Fruit fly (Drosophila melanogaster) whole organism: ENCODE results near the gene AstC.

Source experiments
- CG8478 ChIP-seq: fragments of >200 bp; optimal IDR thresholded peaks from 2 replicates; lab custom pipeline; 2018; ENCODE audit warnings: inconsistent platforms
- Dll ChIP-seq: fragments of >200 bp; optimal IDR thresholded peaks from 2 replicates; lab custom pipeline; 2017
- EcR ChIP-seq, 2 experiments: fragments of >200 bp; optimal IDR thresholded peaks; 2 replicates each; lab custom pipeline; 2017; ENCODE audit warnings: missing biosample characterization in 2 of 2, missing genetic modification characterization in 2 of 2, missing genetic modification reagents in 2 of 2
- pan ChIP-seq: fragments of >200 bp; optimal IDR thresholded peaks from 2 replicates; lab custom pipeline; 2017
- psq ChIP-seq: fragments of >200 bp; optimal IDR thresholded peaks from 2 replicates; lab custom pipeline; 2017
- usp ChIP-seq: fragments of >200 bp; optimal IDR thresholded peaks from 2 replicates; lab custom pipeline; 2017; ENCODE audit warnings: missing biosample characterization, missing genetic modification characterization, mixed read lengths

AstC gene

dm6 chr2L:11051644-11052492 lies 29.3 kb downstream of the AstC start:
- no peak for TF ChIP-seq CG8478 (lab: Kevin White, UChicago)
- TF ChIP-seq psq (lab: Kevin White, UChicago) = no peak
- TF ChIP-seq Dll (lab: Kevin White, UChicago) = peak; percentile 53
- no peak for TF ChIP-seq usp
- no peak for TF ChIP-seq EcR (GFP tag; optimal IDR thresholded peaks at IDR 0.05; lab: Kevin White, UChicago)
- TF ChIP-seq pan = no peak

dm6 chr2L:11049723-11050122 lies 31.5 kb downstream of the AstC start:
- TF ChIP-seq psq (lab: Kevin White, UChicago) (no peak), CG8478 (lab: Kevin White, UChicago) (no peak), Dll (lab: Kevin White, UChicago) (no peak), usp (no peak), EcR (GFP tag; optimal IDR thresholded peaks at IDR 0.05; lab: Kevin White, UChicago) (no peak), pan (no peak)

dm6 chr2L:11048307-11048706 lies 32.9 kb downstream of the AstC start:
- no peak for TF ChIP-seq pan
- no peak for TF ChIP-seq psq (lab: Kevin White, UChicago)
- TF ChIP-seq Dll (lab: Kevin White, UChicago) = no peak
- TF ChIP-seq EcR (GFP tag; optimal IDR thresholded peaks at IDR 0.05; lab: Kevin White, UChicago) = no peak
- TF ChIP-seq CG8478 (lab: Kevin White, UChicago) = no peak
- no peak for TF ChIP-seq usp

dm6 chr2L:11046051-11046450 lies 35.1 kb downstream of the AstC start:
- TF ChIP-seq Dll (lab: Kevin White, UChicago) = no peak
- TF ChIP-seq EcR (GFP tag; optimal IDR thresholded peaks at IDR 0.05; lab: Kevin White, UChicago) = no peak

- TF ChIP-seq EcR (GFP tag; optimal IDR thresholded peaks at IDR 0.05; lab: Kevin White, UChicago) (peak; percentile 5 to 49), Dll (lab: Kevin White, UChicago) (no peak)
Observed at dm6 chr2L:11045467-11045914, 35.7 kb downstream of the AstC start.

- TF ChIP-seq EcR (GFP tag; optimal IDR thresholded peaks at IDR 0.05; lab: Kevin White, UChicago) = peak; percentile 65 to 91
- TF ChIP-seq CG8478 (lab: Kevin White, UChicago) = no peak
- TF ChIP-seq Dll (lab: Kevin White, UChicago) = peak; percentile 56
Observed at dm6 chr2L:11044678-11045466, 36.3 kb downstream of the AstC start.

- TF ChIP-seq usp = no peak
- TF ChIP-seq psq (lab: Kevin White, UChicago) = no peak
- no peak for TF ChIP-seq pan
- TF ChIP-seq EcR (GFP tag; optimal IDR thresholded peaks at IDR 0.05; lab: Kevin White, UChicago) = no peak
- TF ChIP-seq CG8478 (lab: Kevin White, UChicago) = no peak
- TF ChIP-seq Dll (lab: Kevin White, UChicago) = no peak
Observed at dm6 chr2L:11041785-11042184, 39.4 kb downstream of the AstC start.

- no peak for TF ChIP-seq usp
- TF ChIP-seq pan = no peak
- TF ChIP-seq EcR (GFP tag; optimal IDR thresholded peaks at IDR 0.05; lab: Kevin White, UChicago) = no peak
- no peak for TF ChIP-seq Dll (lab: Kevin White, UChicago)
- TF ChIP-seq CG8478 (lab: Kevin White, UChicago) = no peak
- no peak for TF ChIP-seq psq (lab: Kevin White, UChicago)
Observed at dm6 chr2L:11041074-11041473, 40.1 kb downstream of the AstC start.

- TF ChIP-seq psq (lab: Kevin White, UChicago) = no peak
- TF ChIP-seq Dll (lab: Kevin White, UChicago) = no peak
- no peak for TF ChIP-seq usp
Observed at dm6 chr2L:11039548-11040144, 41.6 kb downstream of the AstC start.

dm6 chr2L:11038918-11039317 lies 42.3 kb downstream of the AstC start:
- TF ChIP-seq psq (lab: Kevin White, UChicago) = no peak
- no peak for TF ChIP-seq CG8478 (lab: Kevin White, UChicago)
- TF ChIP-seq EcR (GFP tag; optimal IDR thresholded peaks at IDR 0.05; lab: Kevin White, UChicago) = no peak
- TF ChIP-seq Dll (lab: Kevin White, UChicago) = no peak
- no peak for TF ChIP-seq pan
- TF ChIP-seq usp = no peak

- no peak for TF ChIP-seq EcR (GFP tag; optimal IDR thresholded peaks at IDR 0.05; lab: Kevin White, UChicago)
- no peak for TF ChIP-seq Dll (lab: Kevin White, UChicago)
- no peak for TF ChIP-seq psq (lab: Kevin White, UChicago)
- no peak for TF ChIP-seq usp
- TF ChIP-seq pan = no peak
- no peak for TF ChIP-seq CG8478 (lab: Kevin White, UChicago)
Observed at dm6 chr2L:11037583-11038517, 43.3 kb downstream of the AstC start.
